Fruit fly (Drosophila melanogaster) whole organism, embryonic: ENCODE data around the gene dock.

Source experiments
- CG10979 ChIP-seq: fragments of 200-800 bp; sonication (Bioruptor generic); optimal IDR thresholded peaks from 2 replicates; lab custom pipeline; 2018; ENCODE audit warnings: missing biosample characterization, mild to moderate bottlenecking, missing genetic modification characterization, moderate library complexity
- CG11504 ChIP-seq: fragments of 200-800 bp; sonication (Bioruptor generic); optimal IDR thresholded peaks from 3 replicates; lab custom pipeline; 2019; ENCODE audit warnings: missing biosample characterization, mild to moderate bottlenecking, missing genetic modification characterization, moderate library complexity
- CG12236 ChIP-seq: fragments of 200-800 bp; sonication (Bioruptor generic); optimal IDR thresholded peaks from 2 replicates; lab custom pipeline; 2016; ENCODE audit warnings: missing biosample characterization, missing genetic modification characterization
- CG13424 ChIP-seq: fragments of 200-800 bp; sonication (Bioruptor generic); optimal IDR thresholded peaks from 2 replicates; lab custom pipeline; 2019; ENCODE audit warnings: missing biosample characterization, mild to moderate bottlenecking, missing genetic modification characterization, moderate library complexity
- CG15269 ChIP-seq: fragments of 200-800 bp; sonication (Bioruptor generic); optimal IDR thresholded peaks from 2 replicates; lab custom pipeline; 2018; ENCODE audit warnings: missing biosample characterization, mild to moderate bottlenecking, missing genetic modification characterization, moderate library complexity
- CG1529 ChIP-seq: fragments of 200-800 bp; sonication (Bioruptor generic); optimal IDR thresholded peaks from 3 replicates; lab custom pipeline; 2018; ENCODE audit warnings: missing biosample characterization, missing genetic modification characterization
- CG17802 ChIP-seq: fragments of 200-800 bp; sonication (Bioruptor generic); optimal IDR thresholded peaks from 2 replicates; lab custom pipeline; 2018; ENCODE audit warnings: missing biosample characterization, mild to moderate bottlenecking, missing genetic modification characterization, moderate library complexity
- CG18262 ChIP-seq: fragments of 200-800 bp; optimal IDR thresholded peaks from 3 replicates; lab custom pipeline; 2019; ENCODE audit warnings: missing biosample characterization, mild to moderate bottlenecking, missing genetic modification characterization, moderate library complexity
- CG2120 ChIP-seq: fragments of 200-800 bp; sonication (Bioruptor generic); optimal IDR thresholded peaks from 3 replicates; lab custom pipeline; 2016; ENCODE audit warnings: missing biosample characterization, missing genetic modification characterization
- CG30403 ChIP-seq: fragments of 200-800 bp; sonication (Bioruptor generic); optimal IDR thresholded peaks from 3 replicates; lab custom pipeline; 2016; ENCODE audit warnings: missing biosample characterization, missing genetic modification characterization
- CG3065 ChIP-seq: fragments of 200-800 bp; sonication (Bioruptor generic); optimal IDR thresholded peaks from 2 replicates; lab custom pipeline; 2016; ENCODE audit warnings: missing biosample characterization, missing genetic modification characterization
- CG32767 ChIP-seq: fragments of 200-800 bp; sonication (Bioruptor generic); IDR thresholded peaks from 2 replicates; pipeline ENCODE4 v1.3.6; 2022; ENCODE audit warnings: missing biosample characterization, missing genetic modification characterization
- CG34376 ChIP-seq: fragments of 200-800 bp; sonication (Bioruptor generic); optimal IDR thresholded peaks from 2 replicates; lab custom pipeline; 2018; ENCODE audit warnings: missing biosample characterization, mild to moderate bottlenecking, missing genetic modification characterization
- CG4424 ChIP-seq: fragments of 200-800 bp; sonication (Bioruptor generic); optimal IDR thresholded peaks from 3 replicates; lab custom pipeline; 2016; ENCODE audit warnings: missing biosample characterization, missing genetic modification characterization
- CG4854 ChIP-seq: fragments of 200-800 bp; sonication (Bioruptor generic); optimal IDR thresholded peaks from 2 replicates; lab custom pipeline; 2016; ENCODE audit warnings: missing biosample characterization, missing genetic modification characterization, inconsistent platforms
- CG6272 ChIP-seq: fragments of 200-800 bp; sonication (Bioruptor generic); IDR thresholded peaks from 2 replicates; pipeline ENCODE4 v1.3.6; 2022; ENCODE audit warnings: missing biosample characterization, missing genetic modification characterization
- CG6791 ChIP-seq: fragments of 200-800 bp; sonication (Bioruptor generic); IDR thresholded peaks from 3 replicates; pipeline ENCODE4 v1.3.6; 2022; ENCODE audit warnings: missing biosample characterization, missing genetic modification characterization; ENCODE audit not compliant: partially characterized antibody
- CG8388 ChIP-seq: fragments of 200-800 bp; sonication (Bioruptor generic); optimal IDR thresholded peaks from 2 replicates; lab custom pipeline; 2019; ENCODE audit warnings: missing biosample characterization, mild to moderate bottlenecking, missing genetic modification characterization, moderate library complexity
- CG9437 ChIP-seq: fragments of 200-800 bp; sonication (Bioruptor generic); optimal IDR thresholded peaks from 2 replicates; lab custom pipeline; 2018; ENCODE audit warnings: missing biosample characterization, mild to moderate bottlenecking, missing genetic modification characterization
- Chrac-16 ChIP-seq: fragments of 200-800 bp; sonication (Bioruptor generic); optimal IDR thresholded peaks from 3 replicates; lab custom pipeline; 2016; ENCODE audit warnings: missing biosample characterization, missing genetic modification characterization
- CkIIα-i1 ChIP-seq: fragments of 200-800 bp; sonication (Bioruptor generic); IDR thresholded peaks from 2 replicates; pipeline ENCODE4 v1.3.6; 2022; ENCODE audit warnings: missing biosample characterization, missing genetic modification characterization
- CoRest ChIP-seq: fragments of 200-800 bp; sonication (Bioruptor generic); optimal IDR thresholded peaks from 3 replicates; lab custom pipeline; 2018; ENCODE audit warnings: missing biosample characterization, mild to moderate bottlenecking, missing genetic modification characterization, moderate library complexity
- Fer2 ChIP-seq: fragments of 200-800 bp; sonication (Bioruptor generic); optimal IDR thresholded peaks from 2 replicates; lab custom pipeline; 2018; ENCODE audit warnings: missing biosample characterization, mild to moderate bottlenecking, missing genetic modification characterization, moderate library complexity
- H2.0 ChIP-seq: fragments of 200-800 bp; sonication (Bioruptor generic); IDR thresholded peaks from 2 replicates; pipeline ENCODE4 v1.3.6; 2022; ENCODE audit warnings: missing biosample characterization, missing genetic modification characterization
- Nf-YA ChIP-seq: fragments of 200-800 bp; sonication (Bioruptor generic); IDR thresholded peaks from 2 replicates; pipeline ENCODE4 v1.3.6; 2022; ENCODE audit warnings: missing biosample characterization, missing genetic modification characterization
- Spps ChIP-seq: fragments of 200-800 bp; sonication (Bioruptor generic); optimal IDR thresholded peaks from 2 replicates; lab custom pipeline; 2018; ENCODE audit warnings: missing biosample characterization, mild to moderate bottlenecking, missing genetic modification characterization
- Sry-δ ChIP-seq: fragments of 200-800 bp; sonication (Bioruptor generic); optimal IDR thresholded peaks from 2 replicates; lab custom pipeline; 2016; ENCODE audit warnings: missing biosample characterization, missing genetic modification characterization
- Vsx1 ChIP-seq: fragments of 200-800 bp; sonication (Bioruptor generic); optimal IDR thresholded peaks from 2 replicates; lab custom pipeline; 2017; ENCODE audit warnings: missing biosample characterization, mild to moderate bottlenecking, missing genetic modification characterization, missing genetic modification reagents
- Xbp1 ChIP-seq: fragments of 200-800 bp; sonication (Bioruptor generic); optimal IDR thresholded peaks from 3 replicates; lab custom pipeline; 2016; ENCODE audit warnings: missing biosample characterization, mild to moderate bottlenecking, missing genetic modification characterization
- bsh ChIP-seq, 2 experiments: fragments of 200-800 bp; sonication (Bioruptor generic); optimal IDR thresholded peaks; 2 replicates each; lab custom pipeline; 2017 to 2018; ENCODE audit warnings: mild to moderate bottlenecking in 2 of 2, missing biosample characterization in 2 of 2, missing genetic modification characterization in 2 of 2, moderate library complexity in 1 of 2
- crc ChIP-seq: fragments of 200-800 bp; sonication (Bioruptor generic); optimal IDR thresholded peaks from 2 replicates; lab custom pipeline; 2016; ENCODE audit warnings: missing biosample characterization, missing genetic modification characterization
- dmrt99B ChIP-seq: fragments of 200-800 bp; sonication (Bioruptor generic); optimal IDR thresholded peaks from 2 replicates; lab custom pipeline; 2018; ENCODE audit warnings: missing biosample characterization, mild to moderate bottlenecking, missing genetic modification characterization, moderate library complexity
- gfzf ChIP-seq: fragments of 200-800 bp; sonication (Bioruptor generic); optimal IDR thresholded peaks from 2 replicates; lab custom pipeline; 2016; ENCODE audit warnings: missing biosample characterization, mild to moderate bottlenecking, missing genetic modification characterization, moderate library complexity
- grau ChIP-seq: fragments of 200-800 bp; optimal IDR thresholded peaks from 3 replicates; lab custom pipeline; 2019; ENCODE audit warnings: missing biosample characterization, mild to moderate bottlenecking, missing genetic modification characterization, moderate library complexity
- ind ChIP-seq: fragments of 200-800 bp; sonication (Bioruptor generic); optimal IDR thresholded peaks from 3 replicates; lab custom pipeline; 2016; ENCODE audit warnings: missing biosample characterization, missing genetic modification characterization
- ken ChIP-seq: fragments of 200-800 bp; sonication (Bioruptor generic); IDR thresholded peaks from 3 replicates; pipeline ENCODE4 v1.3.6; 2022; ENCODE audit warnings: missing biosample characterization, missing genetic modification characterization
- kni ChIP-seq: fragments of 200-800 bp; sonication (Bioruptor generic); optimal IDR thresholded peaks from 3 replicates; lab custom pipeline; 2017; ENCODE audit warnings: mild to moderate bottlenecking, missing biosample characterization, missing genetic modification reagents, missing genetic modification characterization
- lbe ChIP-seq: fragments of 200-800 bp; sonication (Bioruptor generic); optimal IDR thresholded peaks from 2 replicates; lab custom pipeline; 2016; ENCODE audit warnings: missing biosample characterization, mild to moderate bottlenecking, missing genetic modification characterization
- lilli ChIP-seq: fragments of 200-800 bp; sonication (Bioruptor generic); optimal IDR thresholded peaks from 3 replicates; lab custom pipeline; 2016; ENCODE audit warnings: missing biosample characterization, missing genetic modification characterization
- otp ChIP-seq: fragments of 200-800 bp; sonication (Bioruptor generic); IDR thresholded peaks from 3 replicates; pipeline ENCODE4, ENCODE4 v1.3.6; 2022; ENCODE audit warnings: missing biosample characterization, missing genetic modification characterization
- pb ChIP-seq: fragments of 200-800 bp; sonication (Bioruptor generic); optimal IDR thresholded peaks from 3 replicates; lab custom pipeline; 2016; ENCODE audit warnings: missing biosample characterization, missing genetic modification characterization
- pros ChIP-seq: fragments of 200-800 bp; sonication (Bioruptor generic); optimal IDR thresholded peaks from 3 replicates; lab custom pipeline; 2019; ENCODE audit warnings: missing biosample characterization, mild to moderate bottlenecking, missing genetic modification characterization, moderate library complexity
- row ChIP-seq: fragments of 200-800 bp; sonication (Bioruptor generic); IDR thresholded peaks from 3 replicates; pipeline ENCODE4 v1.3.6; 2022; ENCODE audit warnings: missing biosample characterization, missing genetic modification characterization
- sob ChIP-seq: fragments of 200-800 bp; sonication (Bioruptor generic); IDR thresholded peaks from 2 replicates; pipeline ENCODE4 v1.3.6; 2022; ENCODE audit warnings: missing biosample characterization, missing genetic modification characterization
- stc ChIP-seq: fragments of 200-800 bp; sonication (Bioruptor generic); IDR thresholded peaks from 2 replicates; pipeline ENCODE4 v1.3.6; 2022; ENCODE audit warnings: missing biosample characterization, missing genetic modification characterization
- tio ChIP-seq: fragments of 200-800 bp; sonication (Bioruptor generic); optimal IDR thresholded peaks from 2 replicates; lab custom pipeline; 2017; ENCODE audit warnings: missing biosample characterization, missing genetic modification characterization, inconsistent platforms
- unpg ChIP-seq: fragments of 200-800 bp; sonication (Bioruptor generic); optimal IDR thresholded peaks from 3 replicates; lab custom pipeline; 2018; ENCODE audit warnings: missing biosample characterization, mild to moderate bottlenecking, missing genetic modification characterization, moderate library complexity
- vvl ChIP-seq: fragments of 200-800 bp; sonication (Bioruptor generic); IDR thresholded peaks from 2 replicates; pipeline ENCODE4 v1.3.6; 2022; ENCODE audit warnings: missing biosample characterization, missing genetic modification characterization
- wor ChIP-seq: fragments of 200-800 bp; sonication (Bioruptor generic); IDR thresholded peaks from 2 replicates; pipeline ENCODE4 v1.3.6; 2022; ENCODE audit warnings: missing biosample characterization, missing genetic modification characterization
- zen ChIP-seq: fragments of 200-800 bp; sonication (Bioruptor generic); optimal IDR thresholded peaks from 3 replicates; lab custom pipeline; 2018; ENCODE audit warnings: missing biosample characterization, mild to moderate bottlenecking, missing genetic modification characterization, moderate library complexity

dock gene

dm6 chr2L:847189-847987, 21.6 kb downstream of the dock start:
- TF ChIP-seq CG12236 (GFP tag; lab: Kevin White, UChicago) (no peak), grau (tag; lab: Kevin White, UChicago) (peak; percentile 10), CG3065 (no peak), CG17802 (tag; lab: Kevin White, UChicago) (no peak), CG6272 (GFP tag; lab: Robert Waterston, UW) (no peak), ind (GFP tag; lab: Kevin White, UChicago) (peak; percentile 8), CG4424 (peak; percentile 23), Sry-δ (GFP tag; lab: Kevin White, UChicago) (no peak), ken (GFP tag; lab: Robert Waterston, UW) (no peak), Vsx1 (GFP tag; lab: Kevin White, UChicago) (no peak), CG34376 (GFP tag; lab: Kevin White, UChicago) (no peak), bsh (GFP tag; optimal IDR thresholded peaks at IDR 0.05; lab: Kevin White, UChicago) (peak in 1 of 2 experiments; percentile 9), dmrt99B (tag; lab: Kevin White, UChicago) (peak; percentile 59), kni (GFP tag; lab: Kevin White, UChicago) (no peak), CoRest (tag; lab: Kevin White, UChicago) (peak; percentile 13), H2.0 (no peak), sob (GFP tag; lab: Robert Waterston, UW) (no peak), crc (no peak), CG13424 (tag; lab: Kevin White, UChicago) (peak; percentile 4), Spps (tag; lab: Kevin White, UChicago) (no peak), CG10979 (tag; lab: Kevin White, UChicago) (peak; percentile 4), Xbp1 (GFP tag; lab: Kevin White, UChicago) (no peak), Chrac-16 (GFP tag; lab: Kevin White, UChicago) (no peak), CG4854 (GFP tag; lab: Kevin White, UChicago) (no peak), tio (GFP tag; lab: Kevin White, UChicago) (no peak), Fer2 (tag; lab: Kevin White, UChicago) (no peak), CG30403 (peak; percentile 35), pros (no peak), CG6791 (no peak), CG1529 (GFP tag; lab: Kevin White, UChicago) (no peak), CG2120 (GFP tag; lab: Kevin White, UChicago) (peak; percentile 12), gfzf (GFP tag; lab: Kevin White, UChicago) (no peak), row (GFP tag; lab: Robert Waterston, UW) (no peak), pb (no peak), zen (tag; lab: Kevin White, UChicago) (no peak), Nf-YA (GFP tag; lab: Robert Waterston, UW) (0 out of 2 replicates have a peak, but pooled peaks have one; percentile 12), wor (GFP tag; lab: Robert Waterston, UW) (no peak), otp (GFP tag; lab: Robert Waterston, UW) (no peak), CG32767 (GFP tag; lab: Robert Waterston, UW) (no peak), CkIIα-i1 (GFP tag; lab: Robert Waterston, UW) (no peak), vvl (GFP tag; lab: Robert Waterston, UW) (no peak), CG8388 (GFP tag; lab: Kevin White, UChicago) (peak; percentile 22), CG11504 (peak; percentile 55), lilli (GFP tag; lab: Kevin White, UChicago) (peak; percentile 2), lbe (GFP tag; lab: Kevin White, UChicago) (peak; percentile 15), stc (GFP tag; lab: Robert Waterston, UW) (no peak), unpg (GFP tag; lab: Kevin White, UChicago) (no peak), CG18262 (peak; percentile 55), CG9437 (peak; percentile 32), CG15269 (tag; lab: Kevin White, UChicago) (peak; percentile 14)
